Worm (Caenorhabditis elegans): ENCODE data around the gene Y97E10AL.1.
A peak's percentile ranks its signal among the peaks of the same experiment; 100 is the strongest.

- TF ChIP-seq unc-62 (GFP tag; optimal IDR thresholded peaks at IDR 0.05) (no peak), nhr-19 (GFP tag; conservative IDR thresholded peaks at IDR 0.05) (peak; percentile 74), nhr-237 (tag; optimal IDR thresholded peaks at IDR 0.05) (no peak), lin-35 (GFP tag; optimal IDR thresholded peaks at IDR 0.05) (peak; percentile 40 to 64)
Observed at ce11 chrV:8000929-8001513, 15.1 kb downstream of the Y97E10AL.1 start, which contains the start of gene Y97E10AR.1.
